Worm (Caenorhabditis elegans) whole organism, early embryonic: ENCODE results near the gene T05D4.2.

ENCODE experiments used
- aly-1 ChIP-seq: sonication (generic microtip); optimal IDR thresholded peaks from 2 replicates; lab custom pipeline; 2016; ENCODE audit warnings: missing genetic modification characterization, missing compliant biosample characterization
- ama-1 ChIP-seq: fragments of 150-350 bp; optimal IDR thresholded peaks from 2 replicates; lab custom pipeline; 2014
- ceh-36 ChIP-seq: sonication (generic microtip); optimal IDR thresholded peaks from 2 replicates; lab custom pipeline; 2016; ENCODE audit warnings: missing genetic modification characterization, inconsistent platforms, missing compliant biosample characterization
- ets-7 ChIP-seq: sonication (generic microtip); optimal IDR thresholded peaks from 2 replicates; lab custom pipeline; 2016; ENCODE audit warnings: missing genotype, missing genetic modification characterization, missing compliant biosample characterization
- flt-1 ChIP-seq: fragments of 200-800 bp; sonication (Bioruptor generic); IDR thresholded peaks from 2 replicates; pipeline ENCODE4 v1.3.6; 2022; ENCODE audit warnings: missing genetic modification characterization, missing compliant biosample characterization
- hmbx-1 ChIP-seq: sonication (generic microtip); optimal IDR thresholded peaks from 2 replicates; lab custom pipeline; 2016; ENCODE audit warnings: mild to moderate bottlenecking, missing genetic modification characterization, missing compliant biosample characterization
- hnd-1 ChIP-seq: sonication (generic microtip); optimal IDR thresholded peaks from 2 replicates; lab custom pipeline; 2016; ENCODE audit warnings: missing genetic modification characterization, missing compliant biosample characterization
- pes-1 ChIP-seq: fragments of 200-800 bp; sonication (Bioruptor generic); IDR thresholded peaks from 2 replicates; pipeline ENCODE4 v1.3.6; 2022; ENCODE audit warnings: missing genetic modification reagents, missing genetic modification characterization, missing compliant biosample characterization
- scrt-1 ChIP-seq: fragments of 200-800 bp; sonication (Bioruptor generic); IDR thresholded peaks from 2 replicates; pipeline ENCODE4 v1.3.6; 2022; ENCODE audit warnings: missing genetic modification characterization, missing compliant biosample characterization
- sea-1 ChIP-seq: fragments of 200-800 bp; sonication (Bioruptor generic); conservative IDR thresholded peaks from 2 replicates; pipeline ENCODE4 v1.3.6; 2022; ENCODE audit warnings: missing genetic modification characterization, missing compliant biosample characterization
- tbx-11 ChIP-seq: fragments of 200-800 bp; sonication (Bioruptor generic); IDR thresholded peaks from 2 replicates; pipeline ENCODE4 v1.3.6; 2022; ENCODE audit warnings: missing genetic modification characterization, missing compliant biosample characterization
- tbx-37 ChIP-seq: fragments of 200-800 bp; sonication (Bioruptor generic); conservative IDR thresholded peaks from 2 replicates; pipeline ENCODE4 v1.3.6; 2022; ENCODE audit warnings: missing genetic modification reagents, missing genetic modification characterization, missing compliant biosample characterization
- tra-4 ChIP-seq: sonication (generic microtip); optimal IDR thresholded peaks from 2 replicates; lab custom pipeline; 2017; ENCODE audit warnings: missing genetic modification characterization, missing compliant biosample characterization

ce11 chrIII:13556039-13556438 lies 6.8 kb downstream of the T05D4.2 start:
- TF ChIP-seq ama-1 (no peak), ceh-36 (tag; lab: Kevin White, UChicago) (no peak), flt-1 (GFP tag; lab: Robert Waterston, UW) (no peak), tbx-11 (GFP tag; lab: Robert Waterston, UW) (no peak), tbx-37 (GFP tag; lab: Robert Waterston, UW) (no peak), aly-1 (tag; lab: Kevin White, UChicago) (no peak), hmbx-1 (no peak), tra-4 (tag; lab: Kevin White, UChicago) (no peak), sea-1 (GFP tag; lab: Robert Waterston, UW) (no peak), pes-1 (GFP tag; lab: Robert Waterston, UW) (no peak), scrt-1 (GFP tag; lab: Robert Waterston, UW) (no peak), ets-7 (tag; lab: Kevin White, UChicago) (no peak), hnd-1 (tag; lab: Kevin White, UChicago) (no peak)
